Worm (Caenorhabditis elegans) whole organism, L4 larva: ENCODE results near the gene dlc-2.

Experiments used
- ceh-62 ChIP-seq: sonication (generic microtip); optimal IDR thresholded peaks from 2 replicates; lab custom pipeline; 2017; ENCODE audit warnings: missing biosample characterization, missing genetic modification characterization
- ceh-82 ChIP-seq: sonication (generic microtip); optimal IDR thresholded peaks from 2 replicates; lab custom pipeline; 2017; ENCODE audit warnings: missing biosample characterization, missing genetic modification characterization
- cey-2 ChIP-seq: sonication (generic microtip); optimal IDR thresholded peaks from 3 replicates; lab custom pipeline; 2017; ENCODE audit warnings: missing genetic modification characterization, mild to moderate bottlenecking, missing compliant biosample characterization, antibody characterized with exemption, borderline replicate concordance; ENCODE audit not compliant: insufficient read depth
- dpl-1 ChIP-seq: fragments of 150-350 bp; optimal IDR thresholded peaks from 2 replicates; lab custom pipeline; 2014; ENCODE audit warnings: missing biosample characterization, missing genetic modification reagents, missing genetic modification characterization
- lin-29 ChIP-seq: fragments of 200-800 bp; sonication (Bioruptor generic); IDR thresholded peaks from 2 replicates; pipeline ENCODE4 v1.3.6; 2022; ENCODE audit warnings: missing genetic modification reagents, missing genetic modification characterization, missing compliant biosample characterization
- pha-4 ChIP-seq, 2 experiments: fragments of 150-350 bp in 1 of 2; fragments of 200-800 bp in 1 of 2; sonication (Bioruptor generic) in 1 of 2; IDR thresholded peaks in 1 of 2; optimal IDR thresholded peaks in 1 of 2; 2 replicates each; pipeline versions ENCODE4 v1.3.6 to Lab custom; 2014 to 2022; ENCODE audit warnings: missing genetic modification characterization in 2 of 2, missing genetic modification reagents in 2 of 2, missing biosample characterization in 1 of 2, missing compliant biosample characterization in 1 of 2
- php-3 ChIP-seq: fragments of 200-800 bp; sonication (Bioruptor generic); IDR thresholded peaks from 2 replicates; pipeline ENCODE4 v1.3.6; 2022; ENCODE audit warnings: missing genetic modification reagents, missing genetic modification characterization, missing compliant biosample characterization
- rbr-2 ChIP-seq: sonication (generic microtip); optimal IDR thresholded peaks from 2 replicates; lab custom pipeline; 2016; ENCODE audit warnings: missing genotype, missing genetic modification characterization, missing compliant biosample characterization
- tag-97 ChIP-seq: fragments of 200-800 bp; sonication (Bioruptor generic); IDR thresholded peaks from 2 replicates; pipeline ENCODE4 v1.3.6; 2022; ENCODE audit warnings: missing genetic modification characterization, missing compliant biosample characterization
- tra-1 ChIP-seq: fragments of 200-800 bp; sonication (Bioruptor generic); IDR thresholded peaks from 2 replicates; pipeline ENCODE4 v1.3.6; 2022; ENCODE audit warnings: missing genetic modification reagents, missing genetic modification characterization, missing compliant biosample characterization
- unc-130 ChIP-seq: sonication (generic microtip); optimal IDR thresholded peaks from 2 replicates; lab custom pipeline; 2016; ENCODE audit warnings: missing genetic modification reagents, missing genetic modification characterization, missing compliant biosample characterization
- unc-39 ChIP-seq: sonication (generic microtip); optimal IDR thresholded peaks from 2 replicates; lab custom pipeline; 2017; ENCODE audit warnings: missing biosample characterization, missing genetic modification characterization
- ztf-11 ChIP-seq: fragments of 150-350 bp; optimal IDR thresholded peaks from 2 replicates; lab custom pipeline; 2014; ENCODE audit warnings: missing biosample characterization, missing genetic modification characterization

ce11 chrIV:12068590-12068989 is 42.8 kb downstream of the dlc-2 start, which contains the start of gene bath-37:
- TF ChIP-seq ztf-11 (tag; lab: Kevin White, UChicago) (no peak), dpl-1 (GFP tag; lab: Kevin White, UChicago) (no peak), ceh-62 (tag; lab: Kevin White, UChicago) (no peak), unc-39 (tag; lab: Kevin White, UChicago) (no peak), ceh-82 (tag; lab: Kevin White, UChicago) (no peak), php-3 (GFP tag; lab: Robert Waterston, UW) (no peak), tra-1 (GFP tag; lab: Robert Waterston, UW) (no peak), lin-29 (GFP tag; lab: Robert Waterston, UW) (no peak), tag-97 (GFP tag; lab: Robert Waterston, UW) (no peak), unc-130 (GFP tag; lab: Kevin White, UChicago) (no peak), rbr-2 (no peak), cey-2 (tag; lab: Kevin White, UChicago) (no peak), pha-4 (GFP tag; IDR thresholded peaks at IDR 0.05; lab: Robert Waterston, UW) (no peak), pha-4 (tag; optimal IDR thresholded peaks at IDR 0.05; lab: Kevin White, UChicago) (no peak)
